Worm (Caenorhabditis elegans): Measurements from ENCODE around the gene F57G9.3.

- no peak for TF ChIP-seq egl-27 (tag; optimal IDR thresholded peaks at IDR 0.05)
- TF ChIP-seq zag-1 (tag; optimal IDR thresholded peaks at IDR 0.05), result no peak
- no peak for TF ChIP-seq skn-1 (tag; optimal IDR thresholded peaks at IDR 0.05)
- TF ChIP-seq dpl-1 (GFP tag; optimal IDR thresholded peaks at IDR 0.05), result no peak
- no peak for TF ChIP-seq hmg-1.1 (GFP tag; IDR thresholded peaks at IDR 0.05)
- no peak for TF ChIP-seq lsy-2 (tag; optimal IDR thresholded peaks at IDR 0.05)
- TF ChIP-seq nhr-76 (tag; optimal IDR thresholded peaks at IDR 0.05), result no peak
- no peak for TF ChIP-seq F37D6.2 (tag; optimal IDR thresholded peaks at IDR 0.05)
- no peak for TF ChIP-seq fos-1 (tag; optimal IDR thresholded peaks at IDR 0.05)
- TF ChIP-seq ceh-28 (tag; optimal IDR thresholded peaks at IDR 0.05), result no peak
Observed at ce11 chrII:12389783-12390182, 20.2 kb downstream of the F57G9.3 start, which contains the start of gene Y57A10B.6.
